Fruit fly (Drosophila melanogaster) whole organism, wandering third instar larva: Measurements from ENCODE around the gene ast.

Source experiments
- Abd-B ChIP-seq: fragments of >200 bp; optimal IDR thresholded peaks from 2 replicates; lab custom pipeline; 2017; ENCODE audit warnings: missing biosample characterization, missing genetic modification characterization
- N ChIP-seq: fragments of >200 bp; optimal IDR thresholded peaks from 2 replicates; lab custom pipeline; 2018; ENCODE audit warnings: missing biosample characterization, missing external identifiers, missing genetic modification characterization
- OdsH ChIP-seq: fragments of 200-800 bp; sonication (Bioruptor generic); optimal IDR thresholded peaks from 2 replicates; lab custom pipeline; 2016; ENCODE audit warnings: missing biosample characterization, mild to moderate bottlenecking, missing genetic modification characterization
- brk ChIP-seq: fragments of 200-800 bp; sonication (Bioruptor generic); optimal IDR thresholded peaks from 2 replicates; lab custom pipeline; 2016; ENCODE audit warnings: missing biosample characterization, mild to moderate bottlenecking, missing genetic modification characterization
- ey ChIP-seq: fragments of 200-800 bp; sonication (Bioruptor generic); optimal IDR thresholded peaks from 2 replicates; lab custom pipeline; 2016; ENCODE audit warnings: missing biosample characterization, missing genetic modification characterization
- jim ChIP-seq: fragments of 175-275, 200-325 bp; sonication (Bioruptor generic); optimal IDR thresholded peaks from 2 replicates; lab custom pipeline; 2016; ENCODE audit warnings: missing biosample characterization, mild to moderate bottlenecking, missing genetic modification characterization
- pan ChIP-seq: fragments of >200 bp; optimal IDR thresholded peaks from 2 replicates; lab custom pipeline; 2017
- psq ChIP-seq: fragments of 200-800 bp; sonication (Bioruptor generic); optimal IDR thresholded peaks from 3 replicates; lab custom pipeline; 2017; ENCODE audit warnings: missing biosample characterization, mild to moderate bottlenecking, missing genetic modification characterization, moderate library complexity

- TF ChIP-seq psq (GFP tag; lab: Kevin White, UChicago) (no peak), brk (GFP tag; lab: Kevin White, UChicago) (no peak), pan (no peak), Abd-B (no peak), N (GFP tag; lab: Kevin White, UChicago) (no peak), jim (GFP tag; lab: Kevin White, UChicago) (no peak), ey (GFP tag; lab: Kevin White, UChicago) (no peak), OdsH (no peak)
Measured at dm6 chr2L:1118149-1118548, 40.4 kb downstream of the ast start.
